Fruit fly (Drosophila melanogaster) whole organism, embryonic: Measurements from ENCODE around the gene AP-1sigma.

ENCODE experiments used
- Antp ChIP-seq: fragments of 200-800 bp; sonication (Bioruptor generic); optimal IDR thresholded peaks from 3 replicates; lab custom pipeline; 2016; ENCODE audit warnings: missing biosample characterization, missing genetic modification characterization
- Atf-2 ChIP-seq: fragments of 200-800 bp; sonication (Bioruptor generic); optimal IDR thresholded peaks from 2 replicates; lab custom pipeline; 2016; ENCODE audit warnings: missing biosample characterization, missing genetic modification characterization
- CG10267 ChIP-seq: fragments of 200-800 bp; sonication (Bioruptor generic); optimal IDR thresholded peaks from 2 replicates; lab custom pipeline; 2018; ENCODE audit warnings: missing biosample characterization, mild to moderate bottlenecking, missing genetic modification characterization, moderate library complexity
- CG10321 ChIP-seq: fragments of 200-800 bp; sonication (Bioruptor generic); IDR thresholded peaks from 2 replicates; pipeline ENCODE4 v1.3.6; 2022; ENCODE audit warnings: missing biosample characterization, missing genetic modification characterization
- CG12071 ChIP-seq: fragments of 200-800 bp; sonication (Bioruptor generic); optimal IDR thresholded peaks from 3 replicates; lab custom pipeline; 2018; ENCODE audit warnings: missing biosample characterization, mild to moderate bottlenecking, missing genetic modification characterization
- CG12104 ChIP-seq: fragments of 200-800 bp; sonication (Bioruptor generic); optimal IDR thresholded peaks from 3 replicates; lab custom pipeline; 2016; ENCODE audit warnings: missing biosample characterization, missing genetic modification characterization
- CG14667 ChIP-seq: fragments of 200-800 bp; sonication (Bioruptor generic); IDR thresholded peaks from 2 replicates; pipeline ENCODE4 v1.3.6; 2022; ENCODE audit warnings: missing biosample characterization, missing genetic modification characterization
- CG14860 ChIP-seq: fragments of 200-800 bp; sonication (Bioruptor generic); IDR thresholded peaks from 3 replicates; pipeline ENCODE4 v1.3.6; 2022; ENCODE audit warnings: missing biosample characterization, missing genetic modification characterization; ENCODE audit not compliant: partially characterized antibody
- CG15269 ChIP-seq: fragments of 200-800 bp; sonication (Bioruptor generic); optimal IDR thresholded peaks from 2 replicates; lab custom pipeline; 2018; ENCODE audit warnings: missing biosample characterization, mild to moderate bottlenecking, missing genetic modification characterization, moderate library complexity
- CG15601 ChIP-seq: fragments of 200-800 bp; sonication (Bioruptor generic); optimal IDR thresholded peaks from 3 replicates; lab custom pipeline; 2019; ENCODE audit warnings: missing biosample characterization, mild to moderate bottlenecking, missing genetic modification characterization, moderate library complexity
- CG16815 ChIP-seq: fragments of 200-800 bp; sonication (Bioruptor generic); optimal IDR thresholded peaks from 3 replicates; lab custom pipeline; 2017; ENCODE audit warnings: missing biosample characterization, mild to moderate bottlenecking, missing genetic modification characterization
- CG17802 ChIP-seq: fragments of 200-800 bp; sonication (Bioruptor generic); optimal IDR thresholded peaks from 2 replicates; lab custom pipeline; 2018; ENCODE audit warnings: missing biosample characterization, mild to moderate bottlenecking, missing genetic modification characterization, moderate library complexity
- CG18476 ChIP-seq: fragments of 200-800 bp; sonication (Bioruptor generic); optimal IDR thresholded peaks from 2 replicates; lab custom pipeline; 2016; ENCODE audit warnings: missing biosample characterization, mild to moderate bottlenecking, missing genetic modification characterization
- CG18619 ChIP-seq: fragments of 200-800 bp; sonication (Bioruptor generic); optimal IDR thresholded peaks from 3 replicates; lab custom pipeline; 2017; ENCODE audit warnings: missing biosample characterization, mild to moderate bottlenecking, missing genetic modification characterization
- CG3726 ChIP-seq: fragments of 200-800 bp; sonication (Bioruptor generic); IDR thresholded peaks from 3 replicates; pipeline ENCODE4, ENCODE4 v1.3.6; 2022; ENCODE audit warnings: missing biosample characterization, missing genetic modification characterization
- CG4617 ChIP-seq: fragments of 200-800 bp; sonication (Bioruptor generic); optimal IDR thresholded peaks from 3 replicates; lab custom pipeline; 2016; ENCODE audit warnings: missing biosample characterization, missing genetic modification characterization, borderline replicate concordance
- CG8388 ChIP-seq: fragments of 200-800 bp; sonication (Bioruptor generic); optimal IDR thresholded peaks from 2 replicates; lab custom pipeline; 2019; ENCODE audit warnings: missing biosample characterization, mild to moderate bottlenecking, missing genetic modification characterization, moderate library complexity
- CG8478 ChIP-seq: fragments of >200 bp; optimal IDR thresholded peaks from 2 replicates; lab custom pipeline; 2018
- CG8765 ChIP-seq: fragments of 200-800 bp; sonication (Bioruptor generic); IDR thresholded peaks from 2 replicates; pipeline ENCODE4 v1.3.6; 2022; ENCODE audit warnings: missing biosample characterization, missing genetic modification characterization
- CG9817 ChIP-seq: fragments of 200-800 bp; sonication (Bioruptor generic); optimal IDR thresholded peaks from 2 replicates; lab custom pipeline; 2018; ENCODE audit warnings: missing biosample characterization, mild to moderate bottlenecking, missing genetic modification characterization, moderate library complexity
- Camta ChIP-seq: fragments of 200-800 bp; sonication (Bioruptor generic); optimal IDR thresholded peaks from 2 replicates; lab custom pipeline; 2016; ENCODE audit warnings: missing biosample characterization, missing genetic modification characterization
- CoRest ChIP-seq: fragments of 200-800 bp; sonication (Bioruptor generic); optimal IDR thresholded peaks from 3 replicates; lab custom pipeline; 2018; ENCODE audit warnings: missing biosample characterization, mild to moderate bottlenecking, missing genetic modification characterization, moderate library complexity
- E2f2 ChIP-seq: fragments of 200-800 bp; sonication (Bioruptor generic); IDR thresholded peaks from 2 replicates; pipeline ENCODE4 v1.3.6; 2022; ENCODE audit warnings: missing biosample characterization, missing genetic modification characterization
- Elba2 ChIP-seq: fragments of 200-800 bp; sonication (Bioruptor generic); optimal IDR thresholded peaks from 3 replicates; lab custom pipeline; 2016; ENCODE audit warnings: missing biosample characterization, missing genetic modification characterization
- H2.0 ChIP-seq: fragments of 200-800 bp; sonication (Bioruptor generic); IDR thresholded peaks from 2 replicates; pipeline ENCODE4 v1.3.6; 2022; ENCODE audit warnings: missing biosample characterization, missing genetic modification characterization
- HHEX ChIP-seq: fragments of 200-800 bp; sonication (Bioruptor generic); optimal IDR thresholded peaks from 3 replicates; lab custom pipeline; 2017; ENCODE audit warnings: missing biosample characterization, mild to moderate bottlenecking, missing genetic modification characterization, missing genetic modification reagents
- HLH3B ChIP-seq: fragments of 200-800 bp; sonication (Bioruptor generic); IDR thresholded peaks from 2 replicates; pipeline ENCODE4 v1.3.6; 2022; ENCODE audit warnings: missing biosample characterization, missing genetic modification characterization
- Hand ChIP-seq: fragments of 200-800 bp; sonication (Bioruptor generic); optimal IDR thresholded peaks from 2 replicates; lab custom pipeline; 2017; ENCODE audit warnings: mild to moderate bottlenecking, missing biosample characterization, missing genetic modification reagents, missing genetic modification characterization
- Lhr ChIP-seq: fragments of 200-800 bp; sonication (Bioruptor generic); optimal IDR thresholded peaks from 3 replicates; lab custom pipeline; 2017; ENCODE audit warnings: mild to moderate bottlenecking, missing biosample characterization, missing genetic modification reagents, missing genetic modification characterization
- NC2β ChIP-seq: fragments of 200-800 bp; sonication (Bioruptor generic); optimal IDR thresholded peaks from 2 replicates; lab custom pipeline; 2016; ENCODE audit warnings: missing biosample characterization, missing genetic modification characterization
- Neu2 ChIP-seq: fragments of 200-800 bp; sonication (Bioruptor generic); optimal IDR thresholded peaks from 3 replicates; lab custom pipeline; 2016; ENCODE audit warnings: missing biosample characterization, missing genetic modification characterization, borderline replicate concordance
- Sox100B ChIP-seq: fragments of 200-800 bp; sonication (Bioruptor generic); optimal IDR thresholded peaks from 3 replicates; lab custom pipeline; 2018; ENCODE audit warnings: missing biosample characterization, mild to moderate bottlenecking, missing genetic modification characterization
- Sry-δ ChIP-seq: fragments of 200-800 bp; sonication (Bioruptor generic); optimal IDR thresholded peaks from 2 replicates; lab custom pipeline; 2016; ENCODE audit warnings: missing biosample characterization, missing genetic modification characterization
- TFAM ChIP-seq: fragments of 200-800 bp; sonication (Bioruptor generic); optimal IDR thresholded peaks from 2 replicates; lab custom pipeline; 2017; ENCODE audit warnings: missing biosample characterization, missing genetic modification characterization, inconsistent platforms
- bbx ChIP-seq: fragments of 200-800 bp; sonication (Bioruptor generic); IDR thresholded peaks from 2 replicates; pipeline ENCODE4 v1.3.6; 2022; ENCODE audit warnings: missing biosample characterization, missing genetic modification characterization; ENCODE audit not compliant: partially characterized antibody
- bowl ChIP-seq: fragments of 200-800 bp; sonication (Bioruptor generic); IDR thresholded peaks from 2 replicates; pipeline ENCODE4 v1.3.6; 2022; ENCODE audit warnings: missing biosample characterization, missing genetic modification characterization
- cato ChIP-seq: fragments of 200-800 bp; sonication (Bioruptor generic); optimal IDR thresholded peaks from 2 replicates; lab custom pipeline; 2016; ENCODE audit warnings: missing biosample characterization, missing genetic modification characterization, borderline replicate concordance
- caup ChIP-seq: fragments of 200-800 bp; sonication (Bioruptor generic); optimal IDR thresholded peaks from 3 replicates; lab custom pipeline; 2017; ENCODE audit warnings: missing biosample characterization, mild to moderate bottlenecking, missing genetic modification characterization, moderate library complexity; ENCODE audit not compliant: severe bottlenecking
- corto ChIP-seq: fragments of 200-800 bp; sonication (Bioruptor generic); optimal IDR thresholded peaks from 2 replicates; lab custom pipeline; 2016; ENCODE audit warnings: missing biosample characterization, mild to moderate bottlenecking, missing genetic modification characterization, moderate library complexity
- hth ChIP-seq: fragments of >200 bp; optimal IDR thresholded peaks from 2 replicates; lab custom pipeline; 2017; ENCODE audit warnings: inconsistent platforms
- mirr ChIP-seq: fragments of 200-800 bp; sonication (Bioruptor generic); optimal IDR thresholded peaks from 3 replicates; lab custom pipeline; 2018; ENCODE audit warnings: missing biosample characterization, mild to moderate bottlenecking, missing genetic modification characterization
- prd ChIP-seq, 3 experiments: fragments of >200 bp in 2 of 3; fragments of 200-800 bp in 1 of 3; sonication (Bioruptor generic) in 1 of 3; optimal IDR thresholded peaks in 2 of 3; IDR thresholded peaks in 1 of 3; 2 replicates in 2 of 3; 3 replicates in 1 of 3; pipeline versions ENCODE4 v1.3.6 to Lab custom; 2017 to 2022; ENCODE audit warnings: missing biosample characterization in 1 of 3, missing genetic modification characterization in 1 of 3
- ranshi ChIP-seq: fragments of 200-800 bp; sonication (Bioruptor generic); IDR thresholded peaks from 2 replicates; pipeline ENCODE4 v1.3.6; 2022; ENCODE audit warnings: missing biosample characterization, missing genetic modification characterization
- rib ChIP-seq: fragments of 200-800 bp; sonication (Bioruptor generic); IDR thresholded peaks from 2 replicates; pipeline ENCODE4 v1.3.6; 2022; ENCODE audit warnings: missing biosample characterization, missing genetic modification characterization
- ssp ChIP-seq: fragments of 200-800 bp; sonication (Bioruptor generic); IDR thresholded peaks from 2 replicates; pipeline ENCODE4 v1.3.6; 2022; ENCODE audit warnings: missing biosample characterization, missing genetic modification characterization
- toy ChIP-seq: fragments of 200-800 bp; sonication (Bioruptor generic); IDR thresholded peaks from 2 replicates; pipeline ENCODE4 v1.3.6; 2022; ENCODE audit warnings: missing biosample characterization, missing genetic modification characterization
- vfl ChIP-seq: fragments of 200-800 bp; sonication (Bioruptor generic); optimal IDR thresholded peaks from 2 replicates; lab custom pipeline; 2016; ENCODE audit warnings: missing biosample characterization, missing genetic modification characterization

Gene AP-1sigma

dm6 chr3R:23939921-23940839, 18.3 kb upstream of the AP-1sigma start (continued):
- TF ChIP-seq CG9817 (tag; lab: Kevin White, UChicago) (peak; percentile 51), CG14860 (GFP tag; lab: Robert Waterston, UW) (no peak), Antp (GFP tag; lab: Kevin White, UChicago) (peak; percentile 3), mirr (GFP tag; lab: Kevin White, UChicago) (peak; percentile 91), bbx (GFP tag; lab: Robert Waterston, UW) (no peak), CG10321 (GFP tag; lab: Robert Waterston, UW) (peak; percentile 52; the same call in 1 of the 2 replicates), HLH3B (GFP tag; lab: Robert Waterston, UW) (peak; percentile 78; the same call in 1 of the 2 replicates), CG8765 (GFP tag; lab: Robert Waterston, UW) (no peak), Atf-2 (GFP tag; lab: Kevin White, UChicago) (peak; percentile 44), corto (no peak), NC2β (GFP tag; lab: Kevin White, UChicago) (peak; percentile 81), Sry-δ (GFP tag; lab: Kevin White, UChicago) (no peak), CG8478 (lab: Kevin White, UChicago) (no peak), HHEX (peak; percentile 88), caup (GFP tag; lab: Kevin White, UChicago) (peak; percentile 88), Neu2 (GFP tag; lab: Kevin White, UChicago) (no peak), CG15269 (tag; lab: Kevin White, UChicago) (peak; percentile 64), CG12104 (peak; percentile 76), CG8388 (GFP tag; lab: Kevin White, UChicago) (peak; percentile 51), CG15601 (tag; lab: Kevin White, UChicago) (peak; percentile 96), bowl (GFP tag; lab: Robert Waterston, UW) (peak; percentile 70; the same call in 1 of the 2 replicates), CG12071 (GFP tag; lab: Kevin White, UChicago) (peak; percentile 90), rib (peak; percentile 71), CG17802 (tag; lab: Kevin White, UChicago) (peak; percentile 34), CG18619 (peak; percentile 88), E2f2 (peak; percentile 65), CG18476 (GFP tag; lab: Kevin White, UChicago) (peak; percentile 85), Lhr (peak; percentile 88), TFAM (peak; percentile 59), cato (GFP tag; lab: Kevin White, UChicago) (peak; percentile 44), CG3726 (GFP tag; lab: Robert Waterston, UW) (peak; percentile 86; the same call in 2 of the 3 replicates), Sox100B (peak; percentile 90), CG10267 (tag; lab: Kevin White, UChicago) (peak; percentile 63), CG14667 (GFP tag; lab: Robert Waterston, UW) (no peak; the same call in 1 of the 2 replicates), ranshi (GFP tag; lab: Robert Waterston, UW) (peak; percentile 85), prd (optimal IDR thresholded peaks at IDR 0.05; lab: Kevin White, UChicago) (no peak), prd (GFP tag; IDR thresholded peaks at IDR 0.05; lab: Robert Waterston, UW) (peak; percentile 33; the same call in 2 of the 3 replicates), CoRest (tag; lab: Kevin White, UChicago) (peak; percentile 74), H2.0 (GFP tag; lab: Robert Waterston, UW) (peak; percentile 62), Hand (peak; percentile 7), CG16815 (peak; percentile 28), CG4617 (GFP tag; lab: Kevin White, UChicago) (peak; percentile 15), Camta (GFP tag; lab: Kevin White, UChicago) (peak; percentile 70), vfl (GFP tag; lab: Kevin White, UChicago) (no peak), toy (GFP tag; lab: Robert Waterston, UW) (peak; percentile 47; the same call in 1 of the 2 replicates), hth (no peak), ssp (GFP tag; lab: Robert Waterston, UW) (peak; percentile 38; the same call in 1 of the 2 replicates), Elba2 (GFP tag; lab: Kevin White, UChicago) (no peak)
